Fruit fly (Drosophila melanogaster) whole organism, adult: ENCODE measurements around the gene Tektin-C.

Experiments used
- CG11617 ChIP-seq: fragments of 200-800 bp; sonication (Bioruptor generic); optimal IDR thresholded peaks from 2 replicates; lab custom pipeline; 2017; ENCODE audit warnings: mild to moderate bottlenecking, missing biosample characterization, missing genetic modification reagents, missing genetic modification characterization
- CG12768 ChIP-seq: fragments of 200-800 bp; sonication (Bioruptor generic); optimal IDR thresholded peaks from 2 replicates; lab custom pipeline; 2017; ENCODE audit warnings: missing biosample characterization, missing genetic modification characterization, mild to moderate bottlenecking, moderate library complexity, missing genetic modification reagents
- CG14711 ChIP-seq: fragments of 200-800 bp; sonication (Bioruptor generic); optimal IDR thresholded peaks from 2 replicates; lab custom pipeline; 2018; ENCODE audit warnings: missing biosample characterization, mild to moderate bottlenecking, missing genetic modification characterization, moderate library complexity
- CG1620 ChIP-seq: fragments of 200-800 bp; sonication (Bioruptor generic); optimal IDR thresholded peaks from 2 replicates; lab custom pipeline; 2016; ENCODE audit warnings: missing biosample characterization, missing genetic modification characterization
- CG33017 ChIP-seq: fragments of 200-800 bp; sonication (Bioruptor generic); optimal IDR thresholded peaks from 2 replicates; lab custom pipeline; 2018; ENCODE audit warnings: missing biosample characterization, mild to moderate bottlenecking, missing genetic modification characterization, moderate library complexity
- CG5204 ChIP-seq: fragments of 200-800 bp; sonication (Bioruptor generic); optimal IDR thresholded peaks from 2 replicates; lab custom pipeline; 2016; ENCODE audit warnings: missing biosample characterization, missing genetic modification characterization
- CG7045 ChIP-seq: fragments of 200-800 bp; sonication (Bioruptor generic); optimal IDR thresholded peaks from 2 replicates; lab custom pipeline; 2017; ENCODE audit warnings: missing biosample characterization, mild to moderate bottlenecking, missing genetic modification characterization
- CG7101 ChIP-seq: fragments of 200-800 bp; sonication (Bioruptor generic); optimal IDR thresholded peaks from 2 replicates; lab custom pipeline; 2018; ENCODE audit warnings: missing biosample characterization, mild to moderate bottlenecking, missing genetic modification characterization, moderate library complexity
- Clk ChIP-seq: fragments of 200-800 bp; sonication (Bioruptor generic); optimal IDR thresholded peaks from 2 replicates; lab custom pipeline; 2017; ENCODE audit warnings: missing biosample characterization, missing genetic modification characterization
- Crg-1 ChIP-seq: fragments of 200-800 bp; sonication (Bioruptor generic); optimal IDR thresholded peaks from 2 replicates; lab custom pipeline; 2016; ENCODE audit warnings: missing biosample characterization, missing genetic modification characterization
- Hr96 ChIP-seq: fragments of 200-800 bp; sonication (Bioruptor generic); optimal IDR thresholded peaks from 2 replicates; lab custom pipeline; 2016; ENCODE audit warnings: missing biosample characterization, missing genetic modification characterization
- Mnt ChIP-seq: fragments of 200-800 bp; sonication (Bioruptor generic); optimal IDR thresholded peaks from 2 replicates; lab custom pipeline; 2016; ENCODE audit warnings: missing biosample characterization, mild to moderate bottlenecking, missing genetic modification characterization
- bab1 ChIP-seq: fragments of 200-800 bp; sonication (Bioruptor generic); optimal IDR thresholded peaks from 3 replicates; lab custom pipeline; 2019; ENCODE audit warnings: missing biosample characterization, mild to moderate bottlenecking, missing genetic modification characterization, moderate library complexity
- cic ChIP-seq: fragments of 200-800 bp; sonication (Bioruptor generic); optimal IDR thresholded peaks from 2 replicates; lab custom pipeline; 2017; ENCODE audit warnings: missing biosample characterization, mild to moderate bottlenecking, missing genetic modification characterization, moderate library complexity
- cnc ChIP-seq, 2 experiments: fragments of >200 bp; optimal IDR thresholded peaks; 2 replicates each; lab custom pipeline; 2017
- kay ChIP-seq: fragments of 200-800 bp; sonication (Bioruptor generic); peaks from one replicate; lab custom pipeline; 2016; ENCODE audit warnings: missing biosample characterization, missing genetic modification characterization, borderline replicate concordance
- ovo ChIP-seq: fragments of 200-800 bp; sonication (Bioruptor generic); optimal IDR thresholded peaks from 2 replicates; lab custom pipeline; 2016; ENCODE audit warnings: missing biosample characterization, missing genetic modification characterization
- pad ChIP-seq: fragments of 200-800 bp; sonication (Bioruptor generic); optimal IDR thresholded peaks from 3 replicates; lab custom pipeline; 2017; ENCODE audit warnings: missing biosample characterization, missing genetic modification characterization, mild to moderate bottlenecking, moderate library complexity, missing genetic modification reagents
- tj ChIP-seq: fragments of 200-800 bp; sonication (Bioruptor generic); optimal IDR thresholded peaks from 3 replicates; lab custom pipeline; 2017; ENCODE audit warnings: missing biosample characterization, mild to moderate bottlenecking, missing genetic modification characterization, moderate library complexity
- toe ChIP-seq: fragments of 200-800 bp; sonication (Bioruptor generic); optimal IDR thresholded peaks from 2 replicates; lab custom pipeline; 2016; ENCODE audit warnings: missing biosample characterization, missing genetic modification characterization

Gene Tektin-C

dm6 chr3L:5825483-5825882, 29.1 kb upstream of the Tektin-C start:
- TF ChIP-seq CG11617 (GFP tag; lab: Kevin White, UChicago) (no peak), Hr96 (no peak), cic (GFP tag; lab: Kevin White, UChicago) (no peak), CG14711 (tag; lab: Kevin White, UChicago) (no peak), Crg-1 (GFP tag; lab: Kevin White, UChicago) (no peak), toe (GFP tag; lab: Kevin White, UChicago) (no peak), Clk (no peak), ovo (GFP tag; lab: Kevin White, UChicago) (no peak), Mnt (GFP tag; lab: Kevin White, UChicago) (no peak), CG7045 (GFP tag; lab: Kevin White, UChicago) (no peak), CG1620 (GFP tag; lab: Kevin White, UChicago) (no peak), CG12768 (GFP tag; lab: Kevin White, UChicago) (no peak)

- TF ChIP-seq pad (GFP tag; lab: Kevin White, UChicago) (no peak), cic (GFP tag; lab: Kevin White, UChicago) (no peak)
These were observed 27.6 kb upstream of the Tektin-C start for dm6 chr3L:5823763-5824445.

dm6 chr3L:5821506-5821905, 25.2 kb upstream of the Tektin-C start:
- TF ChIP-seq CG1620 (GFP tag; lab: Kevin White, UChicago) (no peak), ovo (GFP tag; lab: Kevin White, UChicago) (peak; percentile 13), Mnt (GFP tag; lab: Kevin White, UChicago) (no peak), cic (GFP tag; lab: Kevin White, UChicago) (peak; percentile 56), bab1 (no peak), Hr96 (no peak), toe (GFP tag; lab: Kevin White, UChicago) (no peak), CG33017 (tag; lab: Kevin White, UChicago) (no peak), CG5204 (peak; percentile 27), CG7045 (GFP tag; lab: Kevin White, UChicago) (peak; percentile 30), Clk (no peak), cnc (optimal IDR thresholded peaks at IDR 0.05; lab: Kevin White, UChicago) (no peak), CG12768 (GFP tag; lab: Kevin White, UChicago) (no peak), CG14711 (tag; lab: Kevin White, UChicago) (peak; percentile 21), CG7101 (peak; percentile 14), pad (GFP tag; lab: Kevin White, UChicago) (no peak), CG11617 (GFP tag; lab: Kevin White, UChicago) (no peak)

- TF ChIP-seq ovo (GFP tag; lab: Kevin White, UChicago): no peak
- TF ChIP-seq tj: no peak
- no peak for TF ChIP-seq Clk
- no peak for TF ChIP-seq Mnt (GFP tag; lab: Kevin White, UChicago)
- no peak for TF ChIP-seq Hr96
- no peak for TF ChIP-seq CG33017 (tag; lab: Kevin White, UChicago)
- no peak for TF ChIP-seq CG7045 (GFP tag; lab: Kevin White, UChicago)
- TF ChIP-seq CG1620 (GFP tag; lab: Kevin White, UChicago): no peak
- no peak for TF ChIP-seq kay (GFP tag; lab: Kevin White, UChicago)
- no peak for TF ChIP-seq cnc (optimal IDR thresholded peaks at IDR 0.05; lab: Kevin White, UChicago)
- TF ChIP-seq pad (GFP tag; lab: Kevin White, UChicago): no peak
- TF ChIP-seq CG5204: no peak
- no peak for TF ChIP-seq CG14711 (tag; lab: Kevin White, UChicago)
- no peak for TF ChIP-seq CG11617 (GFP tag; lab: Kevin White, UChicago)
- TF ChIP-seq bab1: no peak
- TF ChIP-seq CG7101: no peak
- TF ChIP-seq Crg-1 (GFP tag; lab: Kevin White, UChicago): no peak
- TF ChIP-seq CG12768 (GFP tag; lab: Kevin White, UChicago): no peak
- no peak for TF ChIP-seq cic (GFP tag; lab: Kevin White, UChicago)
- TF ChIP-seq toe (GFP tag; lab: Kevin White, UChicago): no peak
These were observed 24.4 kb upstream of the Tektin-C start for dm6 chr3L:5820793-5821192.

dm6 chr3L:5820039-5820438, 23.7 kb upstream of the Tektin-C start:
- no peak for TF ChIP-seq CG14711 (tag; lab: Kevin White, UChicago)
- TF ChIP-seq CG11617 (GFP tag; lab: Kevin White, UChicago): no peak
- TF ChIP-seq Mnt (GFP tag; lab: Kevin White, UChicago): no peak

- TF ChIP-seq bab1 (no peak), ovo (GFP tag; lab: Kevin White, UChicago) (no peak), Hr96 (no peak), CG5204 (no peak), CG7045 (GFP tag; lab: Kevin White, UChicago) (no peak), pad (GFP tag; lab: Kevin White, UChicago) (no peak), CG14711 (tag; lab: Kevin White, UChicago) (no peak), CG7101 (no peak), CG11617 (GFP tag; lab: Kevin White, UChicago) (no peak), toe (GFP tag; lab: Kevin White, UChicago) (no peak), tj (no peak), CG33017 (tag; lab: Kevin White, UChicago) (no peak), Clk (no peak), cic (GFP tag; lab: Kevin White, UChicago) (no peak)
These were observed 23.0 kb upstream of the Tektin-C start for dm6 chr3L:5819310-5819709.
